Worm (Caenorhabditis elegans) whole organism, L3 larva: ENCODE results near the gene iff-2.

Experiments
- R02D3.7 ChIP-seq: fragments of 150-350 bp; optimal IDR thresholded peaks from 2 replicates; lab custom pipeline; 2014; ENCODE audit warnings: missing biosample characterization, missing genetic modification characterization
- ZK546.5 ChIP-seq: sonication (generic microtip); optimal IDR thresholded peaks from 2 replicates; lab custom pipeline; 2017; ENCODE audit warnings: missing biosample characterization, missing genetic modification characterization
- aly-2 ChIP-seq: fragments of 150-350 bp; optimal IDR thresholded peaks from 2 replicates; lab custom pipeline; 2014; ENCODE audit warnings: missing biosample characterization, missing genetic modification characterization
- ceh-28 ChIP-seq: fragments of 150-350 bp; optimal IDR thresholded peaks from 2 replicates; lab custom pipeline; 2014; ENCODE audit warnings: missing biosample characterization, missing genetic modification reagents, missing genetic modification characterization
- ceh-82 ChIP-seq: fragments of 150-350 bp; optimal IDR thresholded peaks from 2 replicates; lab custom pipeline; 2014; ENCODE audit warnings: missing biosample characterization, missing genetic modification characterization
- daf-12 ChIP-seq: fragments of 150-350 bp; optimal IDR thresholded peaks from 2 replicates; lab custom pipeline; 2014; ENCODE audit warnings: missing biosample characterization, missing genetic modification reagents, missing genetic modification characterization
- egl-27 ChIP-seq: sonication (generic microtip); optimal IDR thresholded peaks from 4 replicates; lab custom pipeline; 2017; ENCODE audit warnings: missing biosample characterization, missing genetic modification reagents, missing genetic modification characterization
- egl-5 ChIP-seq: fragments of 150-350 bp; optimal IDR thresholded peaks from 2 replicates; lab custom pipeline; 2017; ENCODE audit warnings: missing biosample characterization, missing genetic modification reagents, missing genetic modification characterization, inconsistent platforms
- elt-1 ChIP-seq: fragments of 150-350 bp; optimal IDR thresholded peaks from 2 replicates; lab custom pipeline; 2014; ENCODE audit warnings: missing biosample characterization, missing genetic modification characterization
- elt-2 ChIP-seq: sonication (generic microtip); optimal IDR thresholded peaks from 2 replicates; lab custom pipeline; 2016; ENCODE audit warnings: missing genetic modification reagents, mild to moderate bottlenecking, missing genetic modification characterization, missing compliant biosample characterization
- elt-3 ChIP-seq, 3 experiments: fragments of 150-350 bp in 1 of 3; sonication (generic microtip) in 2 of 3; optimal IDR thresholded peaks; 2 replicates in 2 of 3; 4 replicates in 1 of 3; lab custom pipeline; 2014 to 2017; ENCODE audit warnings: missing biosample characterization in 3 of 3, missing genetic modification characterization in 3 of 3
- eor-1 ChIP-seq, 2 experiments: fragments of 150-350 bp; optimal IDR thresholded peaks; 2 replicates each; lab custom pipeline; 2014 to 2018; ENCODE audit warnings: missing biosample characterization in 2 of 2, missing genetic modification characterization in 2 of 2
- fkh-10 ChIP-seq: sonication (generic microtip); optimal IDR thresholded peaks from 2 replicates; lab custom pipeline; 2017; ENCODE audit warnings: missing biosample characterization, missing genetic modification reagents, missing genetic modification characterization
- fkh-2 ChIP-seq: fragments of 150-350 bp; optimal IDR thresholded peaks from 2 replicates; lab custom pipeline; 2014; ENCODE audit warnings: missing biosample characterization, missing genetic modification reagents, missing genetic modification characterization
- hmg-11 ChIP-seq: sonication (generic microtip); optimal IDR thresholded peaks from 2 replicates; lab custom pipeline; 2016; ENCODE audit warnings: missing genetic modification characterization, missing compliant biosample characterization
- jun-1 ChIP-seq: fragments of 150-350 bp; optimal IDR thresholded peaks from 2 replicates; lab custom pipeline; 2014; ENCODE audit warnings: missing biosample characterization, missing genetic modification reagents, missing genetic modification characterization
- lin-15B ChIP-seq: fragments of 150-350 bp; optimal IDR thresholded peaks from 2 replicates; lab custom pipeline; 2014; ENCODE audit warnings: missing biosample characterization, missing genetic modification characterization
- lin-39 ChIP-seq: fragments of 150-350 bp; optimal IDR thresholded peaks from 2 replicates; lab custom pipeline; 2018; ENCODE audit warnings: missing biosample characterization, missing genetic modification reagents, missing genetic modification characterization
- lsy-12 ChIP-seq: sonication (generic microtip); optimal IDR thresholded peaks from 2 replicates; lab custom pipeline; 2016; ENCODE audit warnings: mild to moderate bottlenecking, missing genetic modification characterization, missing compliant biosample characterization
- mdl-1 ChIP-seq: fragments of 150-350 bp; optimal IDR thresholded peaks from 2 replicates; lab custom pipeline; 2014; ENCODE audit warnings: missing biosample characterization, missing genetic modification characterization
- nfya-1 ChIP-seq: sonication (generic microtip); optimal IDR thresholded peaks from 2 replicates; lab custom pipeline; 2017; ENCODE audit warnings: missing genetic modification characterization, mild to moderate bottlenecking, missing compliant biosample characterization, antibody characterized with exemption, moderate library complexity; ENCODE audit not compliant: insufficient read depth
- nhr-11 ChIP-seq: fragments of 150-350 bp; optimal IDR thresholded peaks from 2 replicates; lab custom pipeline; 2014; ENCODE audit warnings: missing biosample characterization, missing genetic modification characterization
- nhr-12 ChIP-seq: fragments of 150-350 bp; optimal IDR thresholded peaks from 2 replicates; lab custom pipeline; 2014; ENCODE audit warnings: missing biosample characterization, missing genetic modification characterization
- nhr-23 ChIP-seq: fragments of 150-350 bp; optimal IDR thresholded peaks from 2 replicates; lab custom pipeline; 2014; ENCODE audit warnings: missing biosample characterization, missing genetic modification reagents, missing genetic modification characterization
- nhr-237 ChIP-seq: fragments of 150-350 bp; optimal IDR thresholded peaks from 2 replicates; lab custom pipeline; 2014; ENCODE audit warnings: missing biosample characterization, missing genetic modification characterization
- nhr-43 ChIP-seq: sonication (generic microtip); optimal IDR thresholded peaks from 2 replicates; lab custom pipeline; 2016; ENCODE audit warnings: mild to moderate bottlenecking, missing genetic modification characterization, missing compliant biosample characterization; ENCODE audit not compliant: poor library complexity, severe bottlenecking
- nhr-76 ChIP-seq: fragments of 150-350 bp; sonication (generic microtip); optimal IDR thresholded peaks from 5 replicates; lab custom pipeline; 2014; ENCODE audit warnings: missing biosample characterization, missing genetic modification characterization
- nhr-77 ChIP-seq: fragments of 150-350 bp; optimal IDR thresholded peaks from 2 replicates; lab custom pipeline; 2014; ENCODE audit warnings: missing biosample characterization, missing genetic modification characterization
- snpc-4 ChIP-seq: fragments of 150-350 bp; optimal IDR thresholded peaks from 2 replicates; lab custom pipeline; 2014; ENCODE audit warnings: missing biosample characterization, missing genetic modification characterization
- unc-62 ChIP-seq: fragments of 150-350 bp; sonication (generic microtip); optimal IDR thresholded peaks from 4 replicates; lab custom pipeline; 2014; ENCODE audit warnings: missing biosample characterization, missing genetic modification reagents, missing genetic modification characterization
- ztf-4 ChIP-seq: fragments of 150-350 bp; optimal IDR thresholded peaks from 2 replicates; lab custom pipeline; 2014; ENCODE audit warnings: missing biosample characterization, missing genetic modification characterization

The iff-2 gene

ce11 chrII:8600165-8600564, 39.0 kb upstream of the iff-2 start, which contains the start of gene pigg-1:
TSS of gene pigg-1 (minus strand) at chrII:8600265.
- no peak for TF ChIP-seq unc-62 (GFP tag; lab: Kevin White, UChicago)
- no peak for TF ChIP-seq mdl-1 (tag; lab: Kevin White, UChicago)
- no peak for TF ChIP-seq ceh-82 (tag; lab: Kevin White, UChicago)
- no peak for TF ChIP-seq nhr-76 (tag; lab: Kevin White, UChicago)
- no peak for TF ChIP-seq fkh-10 (GFP tag; lab: Kevin White, UChicago)
- no peak for TF ChIP-seq nfya-1 (tag; lab: Kevin White, UChicago)

- no peak for TF ChIP-seq nhr-76 (tag; lab: Kevin White, UChicago)
- no peak for TF ChIP-seq unc-62 (GFP tag; lab: Kevin White, UChicago)
- TF ChIP-seq fkh-2 = no peak
- no peak for TF ChIP-seq jun-1
- no peak for TF ChIP-seq lin-15B (tag; lab: Kevin White, UChicago)
- no peak for TF ChIP-seq elt-1 (tag; lab: Kevin White, UChicago)
These were observed 38.0 kb upstream of the iff-2 start, which contains the start of gene F28C6.5 for ce11 chrII:8599214-8599613. TSS of gene F28C6.5 (plus strand) at chrII:8599514.

- no peak for TF ChIP-seq nhr-23 (tag; lab: Kevin White, UChicago)
- TF ChIP-seq lsy-12 = no peak
- no peak for TF ChIP-seq elt-3 (tag; optimal IDR thresholded peaks at IDR 0.05; lab: Kevin White, UChicago)
- TF ChIP-seq nfya-1 (tag; lab: Kevin White, UChicago) = no peak
- no peak for TF ChIP-seq jun-1
- no peak for TF ChIP-seq nhr-12 (tag; lab: Kevin White, UChicago)
- no peak for TF ChIP-seq R02D3.7
- TF ChIP-seq eor-1 (tag; optimal IDR thresholded peaks at IDR 0.05; lab: Kevin White, UChicago) = no peak
- TF ChIP-seq snpc-4 = no peak
- no peak for TF ChIP-seq nhr-237 (tag; lab: Kevin White, UChicago)
- TF ChIP-seq unc-62 (GFP tag; lab: Kevin White, UChicago) = no peak
- TF ChIP-seq lin-39 (tag; lab: Kevin White, UChicago) = no peak
- TF ChIP-seq nhr-11 = no peak
- no peak for TF ChIP-seq hmg-11
- TF ChIP-seq aly-2 (tag; lab: Kevin White, UChicago) = no peak
- TF ChIP-seq egl-5 (tag; lab: Kevin White, UChicago) = no peak
- TF ChIP-seq ZK546.5 (tag; lab: Kevin White, UChicago) = no peak
- TF ChIP-seq nhr-77 (tag; lab: Kevin White, UChicago) = no peak
- TF ChIP-seq nhr-43 (tag; lab: Kevin White, UChicago) = no peak
These were observed 32.9 kb upstream of the iff-2 start, which contains the start of gene aptf-3 for ce11 chrII:8593840-8594625. TSS of gene aptf-3 (plus strand) at chrII:8594190.

ce11 chrII:8590684-8591083, 29.5 kb upstream of the iff-2 start, which contains the start of gene aptf-4:
TSS of gene aptf-4 (plus strand) at chrII:8590984.
- no peak for TF ChIP-seq elt-2 (tag; lab: Kevin White, UChicago)

- no peak for TF ChIP-seq ZK546.5 (tag; lab: Kevin White, UChicago)
- peak; percentile 30 for TF ChIP-seq nfya-1 (tag; lab: Kevin White, UChicago)
- peak; percentile 47 for TF ChIP-seq fkh-10 (GFP tag; lab: Kevin White, UChicago)
- TF ChIP-seq unc-62 (GFP tag; lab: Kevin White, UChicago) = no peak
- TF ChIP-seq R02D3.7 = no peak
- no peak for TF ChIP-seq ztf-4 (tag; lab: Kevin White, UChicago)
- no peak for TF ChIP-seq egl-27 (tag; lab: Kevin White, UChicago)
- TF ChIP-seq, all 47 proteins: peak for 2
These were observed 28.1 kb upstream of the iff-2 start for ce11 chrII:8589227-8589626.

ce11 chrII:8588442-8588841, 27.3 kb upstream of the iff-2 start:
- no peak for TF ChIP-seq eor-1 (tag; optimal IDR thresholded peaks at IDR 0.05; lab: Kevin White, UChicago)
- TF ChIP-seq daf-12 = no peak
- no peak for TF ChIP-seq ceh-28 (tag; lab: Kevin White, UChicago)
- TF ChIP-seq egl-5 (tag; lab: Kevin White, UChicago) = no peak
